Worm (Caenorhabditis elegans) whole organism, L2 larva: ENCODE results near the gene tnc-2.

ENCODE experiments used
- C34F6.9 ChIP-seq: fragments of 150-350 bp; optimal IDR thresholded peaks from 2 replicates; lab custom pipeline; 2014; ENCODE audit warnings: missing biosample characterization, missing genetic modification characterization
- F13H6.1 ChIP-seq: sonication (generic microtip); optimal IDR thresholded peaks from 2 replicates; lab custom pipeline; 2016; ENCODE audit warnings: missing genetic modification characterization, missing compliant biosample characterization
- R02D3.7 ChIP-seq: fragments of 150-350 bp; optimal IDR thresholded peaks from 2 replicates; lab custom pipeline; 2014; ENCODE audit warnings: missing biosample characterization, missing genetic modification characterization
- Y55F3AM.14 ChIP-seq: fragments of 200-800 bp; sonication (Bioruptor generic); optimal IDR thresholded peaks from 2 replicates; lab custom pipeline; 2018; ENCODE audit warnings: mild to moderate bottlenecking, missing genetic modification characterization, missing compliant biosample characterization
- alr-1 ChIP-seq: fragments of 150-350 bp; optimal IDR thresholded peaks from 2 replicates; lab custom pipeline; 2014; ENCODE audit warnings: missing biosample characterization, missing genetic modification characterization
- aly-2 ChIP-seq: fragments of 150-350 bp; optimal IDR thresholded peaks from 2 replicates; lab custom pipeline; 2014; ENCODE audit warnings: missing biosample characterization, missing genetic modification characterization
- ama-1 ChIP-seq: fragments of 150-350 bp; optimal IDR thresholded peaks from 2 replicates; lab custom pipeline; 2018; ENCODE audit warnings: inconsistent platforms
- blmp-1 ChIP-seq: sonication (generic microtip); optimal IDR thresholded peaks from 2 replicates; lab custom pipeline; 2017; ENCODE audit warnings: missing genetic modification characterization, mild to moderate bottlenecking, missing compliant biosample characterization, antibody characterized with exemption, moderate library complexity; ENCODE audit not compliant: insufficient read depth
- ceh-16 ChIP-seq: fragments of 150-350 bp; optimal IDR thresholded peaks from 2 replicates; lab custom pipeline; 2014; ENCODE audit warnings: missing biosample characterization, missing genetic modification characterization
- ceh-82 ChIP-seq: fragments of 150-350 bp; optimal IDR thresholded peaks from 2 replicates; lab custom pipeline; 2014; ENCODE audit warnings: missing biosample characterization, missing genetic modification characterization
- crh-2 ChIP-seq: sonication (generic microtip); optimal IDR thresholded peaks from 2 replicates; lab custom pipeline; 2017; ENCODE audit warnings: missing biosample characterization, missing genetic modification characterization
- dmd-4 ChIP-seq: sonication (generic microtip); optimal IDR thresholded peaks from 2 replicates; lab custom pipeline; 2017; ENCODE audit warnings: missing biosample characterization, missing genetic modification characterization
- egl-27 ChIP-seq: sonication (generic microtip); optimal IDR thresholded peaks from 3 replicates; lab custom pipeline; 2017; ENCODE audit warnings: missing biosample characterization, missing genetic modification reagents, missing genetic modification characterization
- elt-1 ChIP-seq: fragments of 150-350 bp; optimal IDR thresholded peaks from 2 replicates; lab custom pipeline; 2014; ENCODE audit warnings: missing biosample characterization, missing genetic modification characterization
- elt-3 ChIP-seq: sonication (generic microtip); optimal IDR thresholded peaks from 2 replicates; lab custom pipeline; 2017; ENCODE audit warnings: missing biosample characterization, missing genetic modification characterization
- fos-1 ChIP-seq: fragments of 150-350 bp; optimal IDR thresholded peaks from 2 replicates; lab custom pipeline; 2014; ENCODE audit warnings: missing biosample characterization, missing genetic modification characterization
- gmeb-1 ChIP-seq: fragments of 150-350 bp; optimal IDR thresholded peaks from 2 replicates; lab custom pipeline; 2014; ENCODE audit warnings: missing biosample characterization, missing genetic modification characterization
- lin-11 ChIP-seq: fragments of 150-350 bp; sonication (generic microtip); optimal IDR thresholded peaks from 2 replicates; lab custom pipeline; 2014; ENCODE audit warnings: missing biosample characterization, missing genetic modification characterization, inconsistent platforms, mixed read lengths
- lin-13 ChIP-seq: fragments of 150-350 bp; optimal IDR thresholded peaks from 2 replicates; lab custom pipeline; 2014; ENCODE audit warnings: missing biosample characterization, missing genetic modification reagents, missing genetic modification characterization
- lsy-2 ChIP-seq, 2 experiments: fragments of 150-350 bp in 1 of 2; sonication (generic microtip) in 1 of 2; optimal IDR thresholded peaks; 2 replicates each; lab custom pipeline; 2014 to 2017; ENCODE audit warnings: missing biosample characterization in 2 of 2, missing genetic modification characterization in 2 of 2
- mab-5 ChIP-seq: fragments of 150-350 bp; optimal IDR thresholded peaks from 2 replicates; lab custom pipeline; 2014; ENCODE audit warnings: missing biosample characterization, missing genetic modification characterization
- mbf-1 ChIP-seq: sonication (generic microtip); optimal IDR thresholded peaks from 2 replicates; lab custom pipeline; 2017; ENCODE audit warnings: missing biosample characterization, missing genetic modification characterization
- mdl-1 ChIP-seq, 2 experiments: fragments of 150-350 bp in 1 of 2; sonication (generic microtip) in 1 of 2; optimal IDR thresholded peaks; 2 replicates each; lab custom pipeline; 2017; ENCODE audit warnings: missing biosample characterization in 2 of 2, missing genetic modification characterization in 2 of 2
- nhr-129 ChIP-seq: fragments of 150-350 bp; optimal IDR thresholded peaks from 2 replicates; lab custom pipeline; 2014; ENCODE audit warnings: missing biosample characterization, missing genetic modification characterization
- nhr-21 ChIP-seq: fragments of 150-350 bp; optimal IDR thresholded peaks from 2 replicates; lab custom pipeline; 2014; ENCODE audit warnings: missing biosample characterization, missing genetic modification characterization
- nhr-25 ChIP-seq: fragments of 150-350 bp; sonication (generic microtip); optimal IDR thresholded peaks from 3 replicates; lab custom pipeline; 2014; ENCODE audit warnings: missing biosample characterization, missing genetic modification characterization
- nhr-6 ChIP-seq: fragments of 150-350 bp; optimal IDR thresholded peaks from 2 replicates; lab custom pipeline; 2014; ENCODE audit warnings: missing biosample characterization, missing genetic modification characterization
- peb-1 ChIP-seq: fragments of 150-350 bp; optimal IDR thresholded peaks from 2 replicates; lab custom pipeline; 2014; ENCODE audit warnings: missing biosample characterization, missing genetic modification characterization
- sem-4 ChIP-seq: fragments of 150-350 bp; optimal IDR thresholded peaks from 2 replicates; lab custom pipeline; 2014; ENCODE audit warnings: missing biosample characterization, missing genetic modification reagents, missing genetic modification characterization
- skn-1 ChIP-seq: sonication (generic microtip); optimal IDR thresholded peaks from 2 replicates; lab custom pipeline; 2017; ENCODE audit warnings: missing biosample characterization, missing genetic modification characterization
- sma-3 ChIP-seq: sonication (generic microtip); optimal IDR thresholded peaks from 2 replicates; lab custom pipeline; 2016; ENCODE audit warnings: missing genetic modification reagents, missing genetic modification characterization, missing compliant biosample characterization
- sma-9 ChIP-seq, 2 experiments: fragments of 150-350 bp in 1 of 2; sonication (generic microtip) in 1 of 2; optimal IDR thresholded peaks; 2 replicates each; lab custom pipeline; 2014 to 2016; ENCODE audit warnings: missing genetic modification characterization in 2 of 2, mild to moderate bottlenecking in 1 of 2, missing biosample characterization in 1 of 2, missing compliant biosample characterization in 1 of 2, missing genetic modification reagents in 1 of 2, moderate library complexity in 1 of 2
- unc-62 ChIP-seq: fragments of 150-350 bp; optimal IDR thresholded peaks from 2 replicates; lab custom pipeline; 2014; ENCODE audit warnings: missing biosample characterization, missing genetic modification reagents, missing genetic modification characterization
- ztf-1 ChIP-seq: fragments of 200-800 bp; sonication (Bioruptor generic); conservative IDR thresholded peaks from 2 replicates; pipeline ENCODE4 v1.3.6; 2022; ENCODE audit warnings: missing genetic modification characterization, missing compliant biosample characterization
- ztf-11 ChIP-seq: sonication (generic microtip); optimal IDR thresholded peaks from 2 replicates; lab custom pipeline; 2017; ENCODE audit warnings: missing biosample characterization, missing genetic modification characterization
- ztf-4 ChIP-seq: fragments of 150-350 bp; optimal IDR thresholded peaks from 2 replicates; lab custom pipeline; 2014; ENCODE audit warnings: missing biosample characterization, missing genetic modification characterization

Gene tnc-2

DNA sequence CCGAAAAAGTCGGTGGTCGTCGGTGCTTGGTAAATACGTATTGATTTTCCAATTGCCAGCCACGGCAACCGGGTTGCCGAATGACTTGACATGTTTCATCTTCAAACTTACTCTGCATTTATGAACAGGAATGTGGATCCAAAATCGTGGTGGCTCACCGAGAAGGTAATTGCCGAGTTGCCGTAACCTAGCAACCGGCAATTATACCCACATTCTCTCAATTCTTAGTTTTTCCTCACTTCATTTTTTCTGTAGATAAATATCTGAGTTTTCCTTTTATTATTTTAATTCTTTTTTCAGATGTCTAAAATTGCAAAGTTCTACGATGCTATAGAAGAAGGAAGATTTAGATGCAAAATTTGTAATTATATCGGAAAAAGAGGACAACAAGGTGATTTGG is 14.0 kb upstream of the tnc-2 start, which contains the start of gene ZK673.4:
ZK673.4 (plus strand) TSS at position 301 of the 400 bp plus-strand sequence.
- TF ChIP-seq lin-11 (tag; lab: Kevin White, UChicago) = no peak
- TF ChIP-seq fos-1 (tag; lab: Kevin White, UChicago) = no peak
- TF ChIP-seq ceh-16 (tag; lab: Kevin White, UChicago) = no peak
- no peak for TF ChIP-seq skn-1
- no peak for TF ChIP-seq Y55F3AM.14 (GFP tag; lab: Kevin White, UChicago)
- no peak for TF ChIP-seq mbf-1 (tag; lab: Kevin White, UChicago)
- no peak for TF ChIP-seq nhr-129 (tag; lab: Kevin White, UChicago)
- TF ChIP-seq nhr-21 (tag; lab: Kevin White, UChicago) = no peak
- TF ChIP-seq F13H6.1 (tag; lab: Kevin White, UChicago) = no peak
- TF ChIP-seq egl-27 = no peak
- TF ChIP-seq nhr-6 (tag; lab: Kevin White, UChicago) = no peak
- TF ChIP-seq C34F6.9 (tag; lab: Kevin White, UChicago) = no peak
- TF ChIP-seq ceh-82 (tag; lab: Kevin White, UChicago) = no peak
- no peak for TF ChIP-seq crh-2 (tag; lab: Kevin White, UChicago)
- no peak for TF ChIP-seq alr-1 (tag; lab: Kevin White, UChicago)
- no peak for TF ChIP-seq lsy-2 (tag; optimal IDR thresholded peaks at IDR 0.05; lab: Kevin White, UChicago)

DNA sequence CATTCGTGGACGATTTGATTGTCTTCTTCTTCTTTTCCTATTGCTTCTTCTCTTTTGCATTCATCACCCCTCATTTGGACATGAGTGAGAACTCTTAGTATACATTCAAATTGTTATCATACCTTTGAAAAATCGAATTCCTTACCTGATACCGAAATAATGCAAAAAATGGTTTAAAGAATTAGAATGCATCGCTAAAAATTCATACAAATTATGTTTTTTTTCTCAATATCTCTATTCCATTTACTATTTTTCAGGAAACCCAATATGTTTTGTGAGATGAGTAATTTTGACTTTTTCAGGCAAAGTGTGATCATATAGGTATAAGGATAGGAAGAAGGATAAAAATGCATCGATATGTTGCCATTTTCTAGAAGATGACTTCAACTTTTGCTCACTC is 9.7 kb upstream of the tnc-2 start, which contains the start of gene ZK673.11:
ZK673.11 (plus strand) TSS at position 301 of the 400 bp plus-strand sequence.
- no peak for TF ChIP-seq ceh-16 (tag; lab: Kevin White, UChicago)
- no peak for TF ChIP-seq lin-13 (GFP tag; lab: Kevin White, UChicago)
- TF ChIP-seq lin-11 (tag; lab: Kevin White, UChicago) = no peak
- TF ChIP-seq gmeb-1 (tag; lab: Kevin White, UChicago) = no peak

DNA sequence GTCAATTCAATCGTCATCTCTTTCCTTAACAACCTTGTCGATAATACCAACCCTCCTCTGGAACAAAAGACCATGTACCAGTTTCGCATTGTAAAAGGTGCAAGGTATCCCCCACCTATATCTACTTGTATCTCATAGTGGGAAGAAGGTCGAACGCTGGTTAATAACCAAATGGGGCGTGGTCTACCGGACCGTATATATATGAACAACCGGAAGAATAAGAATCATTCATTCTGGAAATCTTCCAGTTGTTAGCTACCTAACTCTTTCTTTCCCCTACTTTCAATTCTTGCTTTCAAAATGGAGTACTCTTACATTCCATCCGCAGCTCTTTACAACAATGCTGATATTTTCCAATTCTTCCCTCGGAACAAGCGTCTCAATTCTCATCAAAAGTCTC is 5.4 kb upstream of the tnc-2 start, which contains the start of gene ZK673.5:
ZK673.5 (plus strand) TSS at position 301 of the 400 bp plus-strand sequence.
- TF ChIP-seq dmd-4 = no peak
- TF ChIP-seq nhr-21 (tag; lab: Kevin White, UChicago) = no peak
- TF ChIP-seq mbf-1 (tag; lab: Kevin White, UChicago) = no peak
- no peak for TF ChIP-seq elt-1
- no peak for TF ChIP-seq R02D3.7 (tag; lab: Kevin White, UChicago)
- TF ChIP-seq ceh-16 (tag; lab: Kevin White, UChicago) = no peak
- TF ChIP-seq nhr-6 (tag; lab: Kevin White, UChicago) = no peak
- TF ChIP-seq ama-1 (lab: Kevin White, UChicago) = no peak
- no peak for TF ChIP-seq C34F6.9 (tag; lab: Kevin White, UChicago)
- TF ChIP-seq sma-9 (GFP tag; optimal IDR thresholded peaks at IDR 0.05; lab: Kevin White, UChicago) = no peak
- no peak for TF ChIP-seq sma-9 (tag; optimal IDR thresholded peaks at IDR 0.05; lab: Kevin White, UChicago)
- TF ChIP-seq fos-1 (tag; lab: Kevin White, UChicago) = no peak
- TF ChIP-seq gmeb-1 (tag; lab: Kevin White, UChicago) = no peak
- no peak for TF ChIP-seq ztf-1
- TF ChIP-seq aly-2 (tag; lab: Kevin White, UChicago) = no peak
- TF ChIP-seq mdl-1 (tag; optimal IDR thresholded peaks at IDR 0.05; lab: Kevin White, UChicago) = no peak
- TF ChIP-seq peb-1 (tag; lab: Kevin White, UChicago) = no peak
- no peak for TF ChIP-seq nhr-25
- TF ChIP-seq ztf-4 = no peak
- no peak for TF ChIP-seq mab-5

DNA sequence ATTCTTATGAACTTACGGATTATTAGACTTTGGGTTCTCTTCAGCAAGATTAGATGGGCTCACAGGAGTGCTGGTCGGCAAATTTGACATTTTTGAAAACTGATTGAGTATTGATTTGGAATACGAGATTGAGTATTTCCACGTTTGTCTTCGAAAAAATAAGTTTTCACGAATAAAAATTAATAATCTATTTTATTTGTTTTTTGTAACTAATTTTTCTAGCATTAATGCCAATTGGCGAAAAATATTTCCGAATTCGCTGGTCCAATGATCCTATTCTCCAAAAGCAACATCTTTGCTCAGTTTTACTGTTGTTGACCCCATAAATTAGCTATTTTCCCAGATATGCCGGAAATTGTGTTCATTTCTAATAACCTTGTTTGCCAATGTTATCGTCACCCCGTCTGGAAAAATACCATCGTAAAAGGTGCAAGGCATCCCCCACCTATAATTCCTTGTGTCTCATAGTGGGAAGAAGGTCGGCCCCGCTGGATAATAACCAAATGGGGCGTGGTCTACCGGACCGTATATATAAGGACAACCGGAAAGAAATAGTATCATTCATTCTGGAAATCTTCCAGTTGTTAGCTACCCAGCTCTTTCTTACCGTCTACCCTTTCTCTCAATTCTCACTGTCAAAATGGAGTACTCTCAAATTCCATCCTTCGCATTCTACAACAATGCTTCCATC is 2.3 kb upstream of the tnc-2 start, which contains the start of the genes ZK673.6 and sdz-37:
ZK673.6 (minus strand) TSS at position 101 of the 691 bp plus-strand sequence.
sdz-37 (plus strand) TSS at position 641 of the 691 bp plus-strand sequence.
- TF ChIP-seq F13H6.1 (tag; lab: Kevin White, UChicago) (no peak), elt-3 (tag; lab: Kevin White, UChicago) (no peak), ztf-11 (tag; lab: Kevin White, UChicago) (no peak), sem-4 (tag; lab: Kevin White, UChicago) (no peak), unc-62 (GFP tag; lab: Kevin White, UChicago) (no peak), mdl-1 (tag; optimal IDR thresholded peaks at IDR 0.05; lab: Kevin White, UChicago) (no peak), blmp-1 (no peak), sma-3 (GFP tag; lab: Kevin White, UChicago) (no peak), elt-1 (no peak), ztf-4 (no peak)
